Fruit fly (Drosophila melanogaster) whole organism, pupa: ENCODE data around the gene heix.

Experiments
- CG34367 ChIP-seq: fragments of 200-800 bp; sonication (Bioruptor generic); optimal IDR thresholded peaks from 2 replicates; lab custom pipeline; 2018; ENCODE audit warnings: missing biosample characterization, mild to moderate bottlenecking, missing genetic modification characterization
- rn ChIP-seq: fragments of 200-800 bp; sonication (Bioruptor generic); IDR thresholded peaks from 2 replicates; pipeline ENCODE4 v1.3.6; 2022; ENCODE audit warnings: missing biosample characterization, missing genetic modification characterization

- TF ChIP-seq rn: no peak
- peak; percentile 28 for TF ChIP-seq CG34367 (tag; lab: Kevin White, UChicago)
Observed at dm6 chr2L:16281419-16282076, 18.1 kb downstream of the heix start.
